Worm (Caenorhabditis elegans) whole organism, L4 larva: ENCODE results near the gene R09E12.9.

Experiments used
- T26A8.4 ChIP-seq: fragments of 200-800 bp; sonication (Bioruptor generic); IDR thresholded peaks from 2 replicates; pipeline ENCODE4 v1.3.6; 2022; ENCODE audit warnings: missing genetic modification characterization, missing compliant biosample characterization
- daf-12 ChIP-seq: fragments of 150-350 bp; optimal IDR thresholded peaks from 2 replicates; lab custom pipeline; 2014; ENCODE audit warnings: missing biosample characterization, missing genetic modification reagents, missing genetic modification characterization
- daf-16 ChIP-seq, 3 experiments: sonication (generic microtip); optimal IDR thresholded peaks; 2 replicates each; lab custom pipeline; 2016 to 2017; ENCODE audit warnings: missing genetic modification characterization in 3 of 3, missing genetic modification reagents in 3 of 3, mild to moderate bottlenecking in 2 of 3, missing compliant biosample characterization in 2 of 3, missing biosample characterization in 1 of 3, moderate library complexity in 1 of 3
- dpl-1 ChIP-seq: fragments of 150-350 bp; optimal IDR thresholded peaks from 2 replicates; lab custom pipeline; 2014; ENCODE audit warnings: missing biosample characterization, missing genetic modification reagents, missing genetic modification characterization
- lin-39 ChIP-seq: fragments of 150-350 bp; optimal IDR thresholded peaks from 2 replicates; lab custom pipeline; 2014; ENCODE audit warnings: missing biosample characterization, missing genetic modification reagents, missing genetic modification characterization
- mep-1 ChIP-seq: fragments of 150-350 bp; sonication (generic microtip); optimal IDR thresholded peaks from 3 replicates; lab custom pipeline; 2014; ENCODE audit warnings: missing biosample characterization, missing genetic modification characterization
- nhr-237 ChIP-seq: sonication (generic microtip); optimal IDR thresholded peaks from 2 replicates; lab custom pipeline; 2017; ENCODE audit warnings: missing biosample characterization, missing genetic modification characterization
- nhr-6 ChIP-seq: fragments of 150-350 bp; optimal IDR thresholded peaks from 2 replicates; lab custom pipeline; 2014; ENCODE audit warnings: missing biosample characterization, missing genetic modification characterization
- nhr-76 ChIP-seq: fragments of 150-350 bp; optimal IDR thresholded peaks from 2 replicates; lab custom pipeline; 2014; ENCODE audit warnings: missing biosample characterization, missing genetic modification characterization
- pha-4 ChIP-seq, 2 experiments: fragments of 150-350 bp in 1 of 2; fragments of 200-800 bp in 1 of 2; sonication (Bioruptor generic) in 1 of 2; IDR thresholded peaks in 1 of 2; optimal IDR thresholded peaks in 1 of 2; 2 replicates each; pipeline versions ENCODE4 v1.3.6 to Lab custom; 2014 to 2022; ENCODE audit warnings: missing genetic modification characterization in 2 of 2, missing genetic modification reagents in 2 of 2, missing biosample characterization in 1 of 2, missing compliant biosample characterization in 1 of 2
- spr-1 ChIP-seq: sonication (generic microtip); optimal IDR thresholded peaks from 2 replicates; lab custom pipeline; 2016; ENCODE audit warnings: mild to moderate bottlenecking, missing genetic modification characterization, missing compliant biosample characterization
- zfp-2 ChIP-seq: sonication (generic microtip); optimal IDR thresholded peaks from 2 replicates; lab custom pipeline; 2016; ENCODE audit warnings: mild to moderate bottlenecking, missing genetic modification characterization, missing compliant biosample characterization
- ztf-11 ChIP-seq: fragments of 150-350 bp; optimal IDR thresholded peaks from 2 replicates; lab custom pipeline; 2014; ENCODE audit warnings: missing biosample characterization, missing genetic modification characterization

DNA sequence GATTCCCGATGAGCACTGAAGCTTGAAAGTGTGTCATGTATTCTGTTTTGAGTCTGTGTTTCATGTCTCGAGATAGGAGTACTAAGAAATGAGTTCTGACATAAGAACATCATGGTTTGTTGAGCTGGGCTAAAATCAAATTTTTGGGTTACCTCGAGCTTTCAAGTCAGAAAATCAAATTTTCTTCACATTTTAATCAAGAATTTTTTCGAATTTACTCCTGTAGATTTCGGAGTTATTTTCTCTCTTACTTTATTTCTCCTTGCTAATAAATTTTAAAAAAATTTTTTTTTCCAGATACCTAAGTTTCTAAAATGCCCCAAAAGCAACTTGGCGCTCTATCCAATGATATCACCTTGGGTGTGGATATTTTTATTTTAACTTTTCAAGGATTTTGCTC, 48.7 kb downstream of the R09E12.9 start, which contains the start of gene F41H8.2:
- TF ChIP-seq nhr-76 (tag; lab: Kevin White, UChicago) (no peak), ztf-11 (tag; lab: Kevin White, UChicago) (no peak), mep-1 (tag; lab: Kevin White, UChicago) (no peak), pha-4 (GFP tag; IDR thresholded peaks at IDR 0.05; lab: Robert Waterston, UW) (no peak), pha-4 (tag; optimal IDR thresholded peaks at IDR 0.05; lab: Kevin White, UChicago) (no peak), zfp-2 (tag; lab: Kevin White, UChicago) (no peak), lin-39 (no peak), nhr-237 (no peak), spr-1 (no peak), daf-16 (GFP tag; optimal IDR thresholded peaks at IDR 0.05; lab: Kevin White, UChicago) (no peak), daf-16 (tag; optimal IDR thresholded peaks at IDR 0.05; lab: Kevin White, UChicago) (no peak), nhr-6 (no peak), daf-12 (tag; lab: Kevin White, UChicago) (no peak), T26A8.4 (no peak), dpl-1 (GFP tag; lab: Kevin White, UChicago) (no peak)
